In the genomic region with DNA sequence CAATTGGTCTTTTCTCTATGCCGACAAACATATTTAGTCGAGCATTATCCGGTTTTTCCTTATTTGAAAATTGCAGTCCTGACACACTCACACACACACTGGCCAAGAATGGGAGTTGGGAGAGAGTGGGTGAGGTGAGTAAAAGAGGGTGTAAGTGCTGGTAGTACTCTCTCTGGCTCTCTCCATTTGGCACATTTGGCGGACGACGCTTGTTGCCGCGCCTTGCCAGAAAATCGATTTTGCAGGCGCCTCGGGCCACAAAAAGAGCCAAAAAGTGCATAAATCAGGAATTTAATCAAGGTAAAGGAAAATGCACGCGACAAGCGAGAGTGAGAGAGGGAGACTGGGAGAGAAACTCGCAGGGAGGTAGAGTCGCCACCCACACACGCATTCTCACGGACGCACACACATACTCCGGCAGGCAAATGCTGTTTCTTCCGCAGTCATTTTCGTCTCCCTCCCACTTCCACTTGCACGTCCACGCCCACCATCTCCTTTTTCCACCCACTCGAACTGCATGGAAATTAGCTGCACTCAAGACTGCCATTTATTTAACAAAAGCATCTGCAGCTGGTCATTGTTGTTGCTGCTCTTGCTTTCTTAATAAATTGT, we compare ENCODE assay signal across 1 fruit fly cellular context.
TF ChIP-seq lines count a peak whose summit lies in the region.

No protein-coding gene starts in this region.

TF ChIP-seq in whole organism, embryonic, 481 proteins besides CTCF, POLR2A, EP300 and RAD21 (continued from another document):
- TF ChIP-seq E2f1 (GFP tag; IDR thresholded peaks at IDR 0.05; lab: Robert Waterston, UW), result no peak
- no peak for TF ChIP-seq Camta (GFP tag; optimal IDR thresholded peaks at IDR 0.05; lab: Kevin White, UChicago)
- no peak for TF ChIP-seq gfzf (GFP tag; optimal IDR thresholded peaks at IDR 0.05; lab: Kevin White, UChicago)
- no peak for TF ChIP-seq CG9817 (tag; optimal IDR thresholded peaks at IDR 0.05; lab: Kevin White, UChicago)
- no peak for TF ChIP-seq CG4617 (GFP tag; optimal IDR thresholded peaks at IDR 0.05; lab: Kevin White, UChicago; ENCODE audit: borderline replicate concordance)
- TF ChIP-seq dati (GFP tag; IDR thresholded peaks at IDR 0.05; lab: Robert Waterston, UW), result no peak
- TF ChIP-seq kah (GFP tag; optimal IDR thresholded peaks at IDR 0.05; lab: Kevin White, UChicago), result no peak
- TF ChIP-seq Nf-YA (GFP tag; IDR thresholded peaks at IDR 0.05; lab: Robert Waterston, UW), result no peak
- no peak for TF ChIP-seq CG9215 (GFP tag; IDR thresholded peaks at IDR 0.05; lab: Robert Waterston, UW)
- no peak for TF ChIP-seq CG11085 (GFP tag; IDR thresholded peaks at IDR 0.05; lab: Robert Waterston, UW)
- TF ChIP-seq Neu2 (GFP tag; optimal IDR thresholded peaks at IDR 0.05; lab: Kevin White, UChicago; ENCODE audit: borderline replicate concordance), result no peak
- TF ChIP-seq prd (optimal IDR thresholded peaks at IDR 0.05; lab: Kevin White, UChicago), result no peak
- TF ChIP-seq prd (GFP tag; IDR thresholded peaks at IDR 0.05; lab: Robert Waterston, UW), result no peak
- TF ChIP-seq onecut (GFP tag; IDR thresholded peaks at IDR 0.05; lab: Robert Waterston, UW), result peak; percentile 87
- no peak for TF ChIP-seq NfI (GFP tag; optimal IDR thresholded peaks at IDR 0.05; lab: Kevin White, UChicago)
- 0 out of 3 replicates have a peak, but pooled peaks have one; percentile 11 for TF ChIP-seq sr (GFP tag; IDR thresholded peaks at IDR 0.05; lab: Robert Waterston, UW)
- no peak for TF ChIP-seq lola (GFP tag; optimal IDR thresholded peaks at IDR 0.05; lab: Kevin White, UChicago)
- no peak for TF ChIP-seq CG33557 (GFP tag; optimal IDR thresholded peaks at IDR 0.05; lab: Kevin White, UChicago)
- no peak for TF ChIP-seq CG10209 (GFP tag; optimal IDR thresholded peaks at IDR 0.05; lab: Kevin White, UChicago)
- no peak for TF ChIP-seq lbe (GFP tag; optimal IDR thresholded peaks at IDR 0.05; lab: Kevin White, UChicago)
- TF ChIP-seq caup (GFP tag; optimal IDR thresholded peaks at IDR 0.05; lab: Kevin White, UChicago; ENCODE audit: severe bottlenecking), result no peak
- TF ChIP-seq CG3163 (GFP tag; optimal IDR thresholded peaks at IDR 0.05; lab: Kevin White, UChicago), result no peak
- no peak for TF ChIP-seq CG4707 (GFP tag; optimal IDR thresholded peaks at IDR 0.05; lab: Kevin White, UChicago)
- peak; percentile 39; the same call in 1 of the 3 replicates for TF ChIP-seq CG6791 (GFP tag; IDR thresholded peaks at IDR 0.05; lab: Robert Waterston, UW; ENCODE audit: partially characterized antibody)
- TF ChIP-seq MBD-R2 (GFP tag; IDR thresholded peaks at IDR 0.05; lab: Robert Waterston, UW), result 0 out of 2 replicates have a peak, but pooled peaks have one; percentile 10
- peak; percentile 27 for TF ChIP-seq chn (GFP tag; optimal IDR thresholded peaks at IDR 0.05; lab: Kevin White, UChicago)
- no peak for TF ChIP-seq CG11695 (GFP tag; IDR thresholded peaks at IDR 0.05; lab: Robert Waterston, UW)
- TF ChIP-seq Dad (GFP tag; optimal IDR thresholded peaks at IDR 0.05; lab: Kevin White, UChicago), result no peak
- TF ChIP-seq corto (GFP tag; optimal IDR thresholded peaks at IDR 0.05; lab: Kevin White, UChicago), result no peak
- TF ChIP-seq Kr (GFP tag; optimal IDR thresholded peaks at IDR 0.05; lab: Kevin White, UChicago), result no peak
- no peak for TF ChIP-seq CG15514 (GFP tag; optimal IDR thresholded peaks at IDR 0.05; lab: Kevin White, UChicago)
- TF ChIP-seq Atf6 (GFP tag; IDR thresholded peaks at IDR 0.05; lab: Robert Waterston, UW), result no peak
- no peak for TF ChIP-seq CG13775 (GFP tag; optimal IDR thresholded peaks at IDR 0.05; lab: Kevin White, UChicago)
- TF ChIP-seq hb (GFP tag; IDR thresholded peaks at IDR 0.05; lab: Robert Waterston, UW; ENCODE audit: partially characterized antibody), result no peak
- TF ChIP-seq kay (GFP tag; optimal IDR thresholded peaks at IDR 0.05; lab: Kevin White, UChicago), result no peak
- no peak for TF ChIP-seq Pdp1 (GFP tag; optimal IDR thresholded peaks at IDR 0.05; lab: Kevin White, UChicago)
- no peak for TF ChIP-seq pum (GFP tag; optimal IDR thresholded peaks at IDR 0.05; lab: Kevin White, UChicago)
- no peak for TF ChIP-seq exex (tag; optimal IDR thresholded peaks at IDR 0.05; lab: Kevin White, UChicago)
- TF ChIP-seq crol (GFP tag; IDR thresholded peaks at IDR 0.05; lab: Robert Waterston, UW), result peak; percentile 13; the same call in 1 of the 2 replicates
- TF ChIP-seq H15 (GFP tag; IDR thresholded peaks at IDR 0.05; lab: Robert Waterston, UW), result no peak
- no peak for TF ChIP-seq CG10267 (tag; optimal IDR thresholded peaks at IDR 0.05; lab: Kevin White, UChicago)
- no peak for TF ChIP-seq sima (GFP tag; optimal IDR thresholded peaks at IDR 0.05; lab: Kevin White, UChicago)
- TF ChIP-seq Doc2 (GFP tag; IDR thresholded peaks at IDR 0.05; lab: Robert Waterston, UW), result no peak
- peak; percentile 30 for TF ChIP-seq nerfin-1 (tag; optimal IDR thresholded peaks at IDR 0.05; lab: Kevin White, UChicago)
- TF ChIP-seq CG6765 (GFP tag; optimal IDR thresholded peaks at IDR 0.05; lab: Kevin White, UChicago), result no peak
- no peak for TF ChIP-seq Drgx (GFP tag; IDR thresholded peaks at IDR 0.05; lab: Robert Waterston, UW)
- 0 out of 3 replicates have a peak, but pooled peaks have one; percentile 13 for TF ChIP-seq gce (GFP tag; IDR thresholded peaks at IDR 0.05; lab: Robert Waterston, UW)
- no peak for TF ChIP-seq Fer1 (GFP tag; optimal IDR thresholded peaks at IDR 0.05; lab: Kevin White, UChicago)
- no peak for TF ChIP-seq CG13624 (GFP tag; optimal IDR thresholded peaks at IDR 0.05; lab: Kevin White, UChicago)
- TF ChIP-seq hkb (optimal IDR thresholded peaks at IDR 0.05; lab: Kevin White, UChicago), result no peak
- TF ChIP-seq hkb (GFP tag; IDR thresholded peaks at IDR 0.05; lab: Robert Waterston, UW), result 0 out of 2 replicates have a peak, but pooled peaks have one; percentile 14
- no peak for TF ChIP-seq CG34224 (GFP tag; IDR thresholded peaks at IDR 0.05; lab: Robert Waterston, UW; ENCODE audit: partially characterized antibody)
- no peak for TF ChIP-seq CG14860 (GFP tag; IDR thresholded peaks at IDR 0.05; lab: Robert Waterston, UW; ENCODE audit: partially characterized antibody)
- TF ChIP-seq CG4854 (GFP tag; optimal IDR thresholded peaks at IDR 0.05; lab: Kevin White, UChicago), result no peak
- no peak for TF ChIP-seq CG9876 (GFP tag; optimal IDR thresholded peaks at IDR 0.05; lab: Kevin White, UChicago)
- TF ChIP-seq tll (GFP tag; optimal IDR thresholded peaks at IDR 0.05; lab: Kevin White, UChicago), result peak in 1 of 2 experiments; percentile 32
- TF ChIP-seq CG17328 (GFP tag; IDR thresholded peaks at IDR 0.05; lab: Robert Waterston, UW), result no peak
- TF ChIP-seq cg (GFP tag; optimal IDR thresholded peaks at IDR 0.05; lab: Kevin White, UChicago), result peak; percentile 55
- TF ChIP-seq pfk (GFP tag; optimal IDR thresholded peaks at IDR 0.05; lab: Kevin White, UChicago), result no peak
- TF ChIP-seq chinmo (GFP tag; IDR thresholded peaks at IDR 0.05; lab: Robert Waterston, UW; ENCODE audit: partially characterized antibody), result no peak
- TF ChIP-seq Myb (GFP tag; optimal IDR thresholded peaks at IDR 0.05; lab: Kevin White, UChicago), result no peak
- TF ChIP-seq Abd-B (GFP tag; optimal IDR thresholded peaks at IDR 0.05; lab: Kevin White, UChicago), result no peak
- no peak for TF ChIP-seq unpg (GFP tag; optimal IDR thresholded peaks at IDR 0.05; lab: Kevin White, UChicago)
- TF ChIP-seq Scr (GFP tag; IDR thresholded peaks at IDR 0.05; lab: Robert Waterston, UW; ENCODE audit: partially characterized antibody), result 0 out of 2 replicates have a peak, but pooled peaks have one; percentile 6
- no peak for TF ChIP-seq CG2889 (GFP tag; IDR thresholded peaks at IDR 0.05; lab: Robert Waterston, UW)
- TF ChIP-seq wdn (GFP tag; IDR thresholded peaks at IDR 0.05; lab: Robert Waterston, UW), result no peak
- TF ChIP-seq ERR (GFP tag; optimal IDR thresholded peaks at IDR 0.05; lab: Kevin White, UChicago), result no peak
- TF ChIP-seq CG17912 (GFP tag; optimal IDR thresholded peaks at IDR 0.05; lab: Kevin White, UChicago), result no peak
- no peak for TF ChIP-seq ftz-f1 (GFP tag; optimal IDR thresholded peaks at IDR 0.05; lab: Kevin White, UChicago)
- no peak for TF ChIP-seq Hr51 (GFP tag; optimal IDR thresholded peaks at IDR 0.05; lab: Kevin White, UChicago)
- no peak for TF ChIP-seq CG31388 (GFP tag; optimal IDR thresholded peaks at IDR 0.05; lab: Kevin White, UChicago)
- TF ChIP-seq Aef1 (GFP tag; IDR thresholded peaks at IDR 0.05; lab: Robert Waterston, UW), result no peak
- no peak for TF ChIP-seq zen (tag; optimal IDR thresholded peaks at IDR 0.05; lab: Kevin White, UChicago)
- TF ChIP-seq CG13287 (GFP tag; IDR thresholded peaks at IDR 0.05; lab: Robert Waterston, UW; ENCODE audit: partially characterized antibody), result no peak
- TF ChIP-seq maf-S (GFP tag; optimal IDR thresholded peaks at IDR 0.05; lab: Kevin White, UChicago), result no peak
- TF ChIP-seq CG2712 (tag; optimal IDR thresholded peaks at IDR 0.05; lab: Kevin White, UChicago), result no peak
- TF ChIP-seq CG12071 (GFP tag; optimal IDR thresholded peaks at IDR 0.05; lab: Kevin White, UChicago), result no peak
- no peak for TF ChIP-seq stwl (tag; optimal IDR thresholded peaks at IDR 0.05; lab: Kevin White, UChicago)
- peak in 1 of 2 experiments; percentile 18 for TF ChIP-seq insv (GFP tag; optimal IDR thresholded peaks at IDR 0.05; lab: Kevin White, UChicago)
- no peak for TF ChIP-seq Xrp1 (GFP tag; IDR thresholded peaks at IDR 0.05; lab: Robert Waterston, UW)
- TF ChIP-seq CG10147 (GFP tag; optimal IDR thresholded peaks at IDR 0.05; lab: Kevin White, UChicago), result no peak
- no peak for TF ChIP-seq CG4360 (GFP tag; IDR thresholded peaks at IDR 0.05; lab: Robert Waterston, UW)
- no peak for TF ChIP-seq run (tag; optimal IDR thresholded peaks at IDR 0.05; lab: Kevin White, UChicago)
- peak; percentile 70 to 72 for TF ChIP-seq Trl (optimal IDR thresholded peaks at IDR 0.05; lab: Kevin White, UChicago)
- TF ChIP-seq Trl (GFP tag; optimal IDR thresholded peaks at IDR 0.05; lab: Kevin White, UChicago), result no peak
- no peak for TF ChIP-seq CG1233 (GFP tag; optimal IDR thresholded peaks at IDR 0.05; lab: Kevin White, UChicago)
